Worm (Caenorhabditis elegans) whole organism, L4 larva: ENCODE measurements around the gene Y67D2.2.

ENCODE experiments used
- F26F4.8 ChIP-seq: fragments of 200-800 bp; sonication (Bioruptor generic); conservative IDR thresholded peaks from 2 replicates; pipeline ENCODE4 v1.3.6; 2022; ENCODE audit warnings: missing genetic modification characterization, missing compliant biosample characterization
- F37D6.2 ChIP-seq: sonication (generic microtip); optimal IDR thresholded peaks from 2 replicates; lab custom pipeline; 2016; ENCODE audit warnings: mild to moderate bottlenecking, missing genetic modification characterization, missing compliant biosample characterization
- F44E2.7 ChIP-seq: fragments of 200-800 bp; sonication (Bioruptor generic); IDR thresholded peaks from 2 replicates; pipeline ENCODE4 v2.1.2; 2022; ENCODE audit warnings: missing genetic modification characterization, missing compliant biosample characterization
- F49E8.2 ChIP-seq: sonication (generic microtip); optimal IDR thresholded peaks from 2 replicates; lab custom pipeline; 2016; ENCODE audit warnings: missing compliant biosample characterization, mild to moderate bottlenecking, missing genetic modification characterization, borderline replicate concordance
- R02D3.7 ChIP-seq: fragments of 150-350 bp; sonication (generic microtip); optimal IDR thresholded peaks from 3 replicates; lab custom pipeline; 2014; ENCODE audit warnings: missing biosample characterization, missing genetic modification characterization
- T20F7.1 ChIP-seq: fragments of 200-800 bp; sonication (Bioruptor generic); optimal IDR thresholded peaks from 2 replicates; lab custom pipeline; 2018; ENCODE audit warnings: mild to moderate bottlenecking, missing genetic modification characterization, missing compliant biosample characterization
- T26A8.4 ChIP-seq: fragments of 200-800 bp; sonication (Bioruptor generic); IDR thresholded peaks from 2 replicates; pipeline ENCODE4 v1.3.6; 2022; ENCODE audit warnings: missing genetic modification characterization, missing compliant biosample characterization
- Y48G9A.11 ChIP-seq: fragments of 200-800 bp; sonication (Bioruptor generic); IDR thresholded peaks from 2 replicates; pipeline ENCODE4 v1.3.6; 2022; ENCODE audit warnings: missing genetic modification reagents, missing genetic modification characterization, missing compliant biosample characterization
- Y75B8A.6 ChIP-seq: fragments of 200-800 bp; sonication (Bioruptor generic); IDR thresholded peaks from 2 replicates; pipeline ENCODE4 v1.3.6; 2022; ENCODE audit warnings: missing genetic modification reagents, missing genetic modification characterization, missing compliant biosample characterization
- ZK337.2 ChIP-seq: fragments of 200-800 bp; sonication (Bioruptor generic); IDR thresholded peaks from 2 replicates; pipeline ENCODE4 v1.3.6; 2022; ENCODE audit warnings: missing genetic modification reagents, missing genetic modification characterization, missing compliant biosample characterization
- ZK546.5 ChIP-seq, 2 experiments: sonication (generic microtip); optimal IDR thresholded peaks; 2 replicates each; lab custom pipeline; 2017; ENCODE audit warnings: missing biosample characterization in 2 of 2, missing genetic modification characterization in 2 of 2
- ceh-20 ChIP-seq: fragments of 200-800 bp; sonication (Bioruptor generic); IDR thresholded peaks from 2 replicates; pipeline ENCODE4 v1.3.6; 2022; ENCODE audit warnings: missing genetic modification reagents, missing genetic modification characterization, missing compliant biosample characterization
- ceh-28 ChIP-seq: fragments of 150-350 bp; optimal IDR thresholded peaks from 2 replicates; lab custom pipeline; 2014; ENCODE audit warnings: missing biosample characterization, missing genetic modification reagents, missing genetic modification characterization
- ceh-62 ChIP-seq: sonication (generic microtip); optimal IDR thresholded peaks from 2 replicates; lab custom pipeline; 2017; ENCODE audit warnings: missing biosample characterization, missing genetic modification characterization
- ceh-82 ChIP-seq: sonication (generic microtip); optimal IDR thresholded peaks from 2 replicates; lab custom pipeline; 2017; ENCODE audit warnings: missing biosample characterization, missing genetic modification characterization
- ces-1 ChIP-seq: fragments of 150-350 bp; sonication (generic microtip); optimal IDR thresholded peaks from 4 replicates; lab custom pipeline; 2014; ENCODE audit warnings: missing biosample characterization, missing genetic modification reagents, missing genetic modification characterization
- cey-2 ChIP-seq: sonication (generic microtip); optimal IDR thresholded peaks from 3 replicates; lab custom pipeline; 2017; ENCODE audit warnings: missing genetic modification characterization, mild to moderate bottlenecking, missing compliant biosample characterization, antibody characterized with exemption, borderline replicate concordance; ENCODE audit not compliant: insufficient read depth
- daf-16 ChIP-seq, 3 experiments: sonication (generic microtip); optimal IDR thresholded peaks; 2 replicates each; lab custom pipeline; 2016 to 2017; ENCODE audit warnings: missing genetic modification characterization in 3 of 3, missing genetic modification reagents in 3 of 3, mild to moderate bottlenecking in 2 of 3, missing compliant biosample characterization in 2 of 3, missing biosample characterization in 1 of 3, moderate library complexity in 1 of 3
- daf-19 ChIP-seq: fragments of 200-800 bp; sonication (Bioruptor generic); conservative IDR thresholded peaks from 2 replicates; pipeline ENCODE4 v1.3.6; 2022; ENCODE audit warnings: missing genetic modification characterization, missing compliant biosample characterization
- dmd-6 ChIP-seq: fragments of 200-800 bp; sonication (Bioruptor generic); IDR thresholded peaks from 2 replicates; pipeline ENCODE4 v1.3.6; 2022; ENCODE audit warnings: missing genetic modification reagents, missing genetic modification characterization, missing compliant biosample characterization
- dpl-1 ChIP-seq: fragments of 150-350 bp; optimal IDR thresholded peaks from 2 replicates; lab custom pipeline; 2014; ENCODE audit warnings: missing biosample characterization, missing genetic modification reagents, missing genetic modification characterization
- duxl-1 ChIP-seq: sonication (generic microtip); optimal IDR thresholded peaks from 2 replicates; lab custom pipeline; 2016; ENCODE audit warnings: mild to moderate bottlenecking, missing genetic modification characterization, moderate library complexity, missing compliant biosample characterization; ENCODE audit not compliant: poor library complexity
- dve-1 ChIP-seq: sonication (generic microtip); optimal IDR thresholded peaks from 2 replicates; lab custom pipeline; 2017; ENCODE audit warnings: antibody characterized with exemption, mild to moderate bottlenecking, missing genetic modification characterization, missing compliant biosample characterization; ENCODE audit not compliant: insufficient read depth
- fkh-10 ChIP-seq: fragments of 150-350 bp; optimal IDR thresholded peaks from 2 replicates; lab custom pipeline; 2014; ENCODE audit warnings: missing biosample characterization, missing genetic modification reagents, missing genetic modification characterization
- hmg-1.1 ChIP-seq: fragments of 200-800 bp; sonication (Bioruptor generic); IDR thresholded peaks from 2 replicates; pipeline ENCODE4 v1.3.6; 2022; ENCODE audit warnings: missing genetic modification reagents, missing genetic modification characterization, missing compliant biosample characterization
- jun-1 ChIP-seq: fragments of 150-350 bp; optimal IDR thresholded peaks from 2 replicates; lab custom pipeline; 2014; ENCODE audit warnings: missing biosample characterization, missing genetic modification reagents, missing genetic modification characterization
- lin-13 ChIP-seq: fragments of 150-350 bp; optimal IDR thresholded peaks from 2 replicates; lab custom pipeline; 2014; ENCODE audit warnings: missing biosample characterization, missing genetic modification reagents, missing genetic modification characterization
- lin-15B ChIP-seq: fragments of 150-350 bp; sonication (generic microtip); optimal IDR thresholded peaks from 3 replicates; lab custom pipeline; 2014; ENCODE audit warnings: missing biosample characterization, missing genetic modification characterization
- lin-39 ChIP-seq: fragments of 150-350 bp; optimal IDR thresholded peaks from 2 replicates; lab custom pipeline; 2014; ENCODE audit warnings: missing biosample characterization, missing genetic modification reagents, missing genetic modification characterization
- madf-5 ChIP-seq, 2 experiments: fragments of 200-800 bp; sonication (Bioruptor generic); IDR thresholded peaks; 2 replicates each; pipeline ENCODE4 v1.3.6; 2022; ENCODE audit warnings: missing compliant biosample characterization in 2 of 2, missing genetic modification characterization in 2 of 2
- mep-1 ChIP-seq: fragments of 150-350 bp; sonication (generic microtip); optimal IDR thresholded peaks from 3 replicates; lab custom pipeline; 2014; ENCODE audit warnings: missing biosample characterization, missing genetic modification characterization
- nhr-10 ChIP-seq: fragments of 150-350 bp; optimal IDR thresholded peaks from 2 replicates; lab custom pipeline; 2014; ENCODE audit warnings: missing biosample characterization, missing genetic modification characterization
- nhr-25 ChIP-seq: sonication (generic microtip); optimal IDR thresholded peaks from 2 replicates; lab custom pipeline; 2017; ENCODE audit warnings: missing genetic modification characterization, mild to moderate bottlenecking, missing compliant biosample characterization, antibody characterized with exemption, moderate library complexity, borderline replicate concordance; ENCODE audit not compliant: insufficient read depth
- nhr-28 ChIP-seq: fragments of 150-350 bp; optimal IDR thresholded peaks from 2 replicates; lab custom pipeline; 2014; ENCODE audit warnings: missing biosample characterization, missing genetic modification characterization
- nhr-77 ChIP-seq: fragments of 150-350 bp; optimal IDR thresholded peaks from 2 replicates; lab custom pipeline; 2014; ENCODE audit warnings: missing biosample characterization, missing genetic modification characterization
- pha-4 ChIP-seq, 2 experiments: fragments of 150-350 bp in 1 of 2; fragments of 200-800 bp in 1 of 2; sonication (Bioruptor generic) in 1 of 2; IDR thresholded peaks in 1 of 2; optimal IDR thresholded peaks in 1 of 2; 2 replicates each; pipeline versions ENCODE4 v1.3.6 to Lab custom; 2014 to 2022; ENCODE audit warnings: missing genetic modification characterization in 2 of 2, missing genetic modification reagents in 2 of 2, missing biosample characterization in 1 of 2, missing compliant biosample characterization in 1 of 2
- snpc-1.2 ChIP-seq: fragments of 200-800 bp; sonication (Bioruptor generic); IDR thresholded peaks from 2 replicates; pipeline ENCODE4 v1.3.6; 2022; ENCODE audit warnings: missing genetic modification reagents, missing genetic modification characterization, missing compliant biosample characterization
- snpc-4 ChIP-seq: fragments of 150-350 bp; optimal IDR thresholded peaks from 2 replicates; lab custom pipeline; 2014; ENCODE audit warnings: missing biosample characterization, missing genetic modification characterization
- spr-3 ChIP-seq: fragments of 200-800 bp; sonication (Bioruptor generic); optimal IDR thresholded peaks from 2 replicates; lab custom pipeline; 2018; ENCODE audit warnings: mild to moderate bottlenecking, missing genetic modification characterization, missing compliant biosample characterization
- unc-39 ChIP-seq: sonication (generic microtip); optimal IDR thresholded peaks from 2 replicates; lab custom pipeline; 2017; ENCODE audit warnings: missing biosample characterization, missing genetic modification characterization
- unc-62 ChIP-seq, 3 experiments: fragments of 150-350 bp in 1 of 3; sonication (generic microtip); optimal IDR thresholded peaks in 2 of 3; peaks in 1 of 3; 1 replicate in 1 of 3; 2 replicates in 2 of 3; lab custom pipeline; 2014 to 2017; ENCODE audit warnings: missing biosample characterization in 3 of 3, missing genetic modification characterization in 3 of 3, missing genetic modification reagents in 3 of 3, missing genotype in 1 of 3
- vab-7 ChIP-seq: fragments of 200-800 bp; sonication (Bioruptor generic); IDR thresholded peaks from 2 replicates; pipeline ENCODE4 v1.3.6; 2022; ENCODE audit warnings: missing genetic modification reagents, missing genetic modification characterization, missing compliant biosample characterization

The Y67D2.2 gene

DNA sequence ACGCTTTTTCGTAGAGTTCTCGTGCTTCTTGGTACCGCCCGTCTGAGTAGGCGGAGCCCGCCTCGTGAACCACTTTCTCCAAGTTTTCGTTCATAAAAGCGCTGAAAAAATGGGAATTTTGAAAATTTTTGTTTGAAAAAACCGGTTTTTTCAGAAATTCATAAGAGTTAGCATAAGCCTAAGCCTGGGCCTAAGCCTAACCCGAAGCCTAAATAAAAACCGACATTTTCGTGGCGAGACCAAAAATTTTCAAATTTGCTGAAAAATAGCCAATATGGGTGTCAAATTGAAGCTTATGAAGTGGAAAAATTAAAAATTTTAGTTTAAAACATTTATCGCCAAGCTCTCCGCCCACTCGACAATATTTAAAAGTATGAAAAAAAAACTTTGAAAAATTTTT, 55.3 kb downstream of the Y67D2.2 start, which contains the start of gene Y22D7AL.9:
Gene Y22D7AL.9 (minus strand): TSS at position 101 of the 400 bp plus-strand sequence.
- TF ChIP-seq dve-1 (tag; lab: Kevin White, UChicago) (no peak), Y48G9A.11 (GFP tag; lab: Robert Waterston, UW) (no peak), ces-1 (GFP tag; lab: Kevin White, UChicago) (no peak), Y75B8A.6 (GFP tag; lab: Robert Waterston, UW) (no peak), snpc-4 (tag; lab: Kevin White, UChicago) (no peak)

DNA sequence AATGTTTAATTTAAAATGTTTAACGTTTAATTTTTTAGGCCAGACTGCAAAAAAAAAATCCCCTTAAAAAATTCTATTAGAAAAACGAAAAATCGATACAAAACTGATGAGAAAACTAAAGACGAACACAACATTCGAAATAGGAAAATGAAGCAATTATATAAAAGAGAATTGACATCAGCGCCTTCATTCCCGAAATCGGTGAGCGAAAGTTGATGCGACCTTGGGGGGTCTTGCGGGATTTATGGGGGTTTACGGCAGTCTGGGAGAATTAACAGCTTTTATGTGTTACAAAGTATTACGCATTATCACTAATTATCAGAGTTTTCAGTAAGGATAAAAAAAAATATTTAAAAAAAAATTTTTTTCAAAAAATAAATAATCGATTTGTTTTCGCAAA, 55.8 kb downstream of the Y67D2.2 start:
- TF ChIP-seq Y75B8A.6 (GFP tag; lab: Robert Waterston, UW): no peak

DNA sequence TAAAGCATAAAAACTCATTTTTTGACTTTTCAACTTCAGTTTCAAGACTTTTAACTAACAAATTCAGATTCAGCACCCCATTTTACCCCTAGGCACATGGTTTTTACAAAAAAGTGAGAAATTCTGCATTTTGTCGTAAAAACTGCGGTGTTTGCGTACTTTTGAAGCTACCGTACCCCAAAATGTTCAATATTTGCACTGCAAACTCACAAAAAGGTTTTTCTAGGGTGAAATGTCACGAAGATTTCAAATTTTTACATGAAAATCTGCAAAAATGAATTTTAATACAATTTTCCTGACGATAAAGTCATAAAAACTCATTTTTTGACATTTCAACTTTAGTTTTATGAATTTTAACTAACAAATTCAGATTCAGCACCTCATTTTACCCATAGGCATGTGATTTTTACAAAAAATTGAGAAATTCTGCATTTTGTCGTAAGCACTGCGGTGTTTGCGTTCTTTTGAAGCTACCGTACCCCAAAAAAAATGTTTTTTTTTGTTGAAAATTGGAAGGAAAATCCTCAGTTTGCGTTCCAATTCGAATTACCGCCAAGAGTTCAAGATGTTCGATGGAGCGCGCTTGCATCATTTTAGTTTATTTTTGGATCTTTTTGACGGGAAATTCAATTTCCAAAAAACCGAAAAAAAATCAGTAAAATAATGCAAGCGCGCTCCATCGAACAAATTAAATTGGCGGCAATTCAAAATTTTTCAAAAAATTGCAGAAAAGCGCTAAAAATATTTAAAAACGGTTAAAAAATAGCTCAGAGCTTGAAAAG, 57.8 kb downstream of the Y67D2.2 start:
- TF ChIP-seq duxl-1 (peak; percentile 76), ceh-20 (GFP tag; lab: Robert Waterston, UW) (peak; percentile 13; the same call in 1 of the 2 replicates), R02D3.7 (no peak), nhr-25 (no peak), cey-2 (tag; lab: Kevin White, UChicago) (no peak), ceh-82 (no peak), F44E2.7 (GFP tag; lab: Robert Waterston, UW) (no peak), dmd-6 (GFP tag; lab: Robert Waterston, UW) (peak; percentile 21; the same call in 1 of the 2 replicates), spr-3 (GFP tag; lab: Kevin White, UChicago) (no peak), fkh-10 (GFP tag; lab: Kevin White, UChicago) (no peak), lin-39 (tag; lab: Kevin White, UChicago) (no peak), ZK337.2 (GFP tag; lab: Robert Waterston, UW) (no peak), pha-4 (GFP tag; IDR thresholded peaks at IDR 0.05; lab: Robert Waterston, UW) (peak; percentile 82), pha-4 (tag; optimal IDR thresholded peaks at IDR 0.05; lab: Kevin White, UChicago) (no peak), F37D6.2 (tag; lab: Kevin White, UChicago) (no peak), dpl-1 (peak; percentile 51), nhr-10 (tag; lab: Kevin White, UChicago) (no peak), T20F7.1 (GFP tag; lab: Kevin White, UChicago) (no peak), ceh-28 (tag; lab: Kevin White, UChicago) (no peak), mep-1 (tag; lab: Kevin White, UChicago) (peak; percentile 59), daf-16 (GFP tag; optimal IDR thresholded peaks at IDR 0.05; lab: Kevin White, UChicago) (peak; percentile 2 to 49), daf-16 (tag; optimal IDR thresholded peaks at IDR 0.05; lab: Kevin White, UChicago) (peak; percentile 14), madf-5 (GFP tag; IDR thresholded peaks at IDR 0.05; lab: Robert Waterston, UW) (no peak), ceh-62 (no peak), nhr-28 (no peak), lin-15B (peak; percentile 29), dve-1 (tag; lab: Kevin White, UChicago) (peak; percentile 18), F49E8.2 (peak; percentile 88), jun-1 (tag; lab: Kevin White, UChicago) (no peak), lin-13 (GFP tag; lab: Kevin White, UChicago) (peak; percentile 68), F26F4.8 (no peak), snpc-1.2 (GFP tag; lab: Robert Waterston, UW) (no peak), T26A8.4 (GFP tag; lab: Robert Waterston, UW) (peak; percentile 52), unc-39 (tag; lab: Kevin White, UChicago) (no peak), ZK546.5 (tag; optimal IDR thresholded peaks at IDR 0.05; lab: Kevin White, UChicago) (no peak), hmg-1.1 (GFP tag; lab: Robert Waterston, UW) (no peak), Y75B8A.6 (GFP tag; lab: Robert Waterston, UW) (peak; percentile 51; the same call in 1 of the 2 replicates), nhr-77 (tag; lab: Kevin White, UChicago) (no peak), unc-62 (GFP tag; optimal IDR thresholded peaks at IDR 0.05 in 1 of 2; lab: Kevin White, UChicago) (no peak), unc-62 (tag; optimal IDR thresholded peaks at IDR 0.05; lab: Kevin White, UChicago) (no peak), daf-19 (GFP tag; lab: Robert Waterston, UW) (no peak), vab-7 (GFP tag; lab: Robert Waterston, UW) (peak; percentile 52; the same call in 1 of the 2 replicates)
